Worm (Caenorhabditis elegans) whole organism, late embryonic: ENCODE data around the gene dim-1.

Experiments used
- C38D4.7 ChIP-seq: fragments of 200-800 bp; sonication (Bioruptor generic); optimal IDR thresholded peaks from 2 replicates; lab custom pipeline; 2018; ENCODE audit warnings: mild to moderate bottlenecking, missing genetic modification characterization, moderate library complexity, missing compliant biosample characterization
- pax-1 ChIP-seq: fragments of 150-350 bp; optimal IDR thresholded peaks from 2 replicates; lab custom pipeline; 2014; ENCODE audit warnings: missing biosample characterization, missing genetic modification characterization

ce11 chrX:8082703-8083102 lies 24.7 kb upstream of the dim-1 start:
- TF ChIP-seq C38D4.7 (no peak), pax-1 (tag; lab: Kevin White, UChicago) (no peak)
